Fruit fly (Drosophila melanogaster): ENCODE measurements around the gene bi.

DNA sequence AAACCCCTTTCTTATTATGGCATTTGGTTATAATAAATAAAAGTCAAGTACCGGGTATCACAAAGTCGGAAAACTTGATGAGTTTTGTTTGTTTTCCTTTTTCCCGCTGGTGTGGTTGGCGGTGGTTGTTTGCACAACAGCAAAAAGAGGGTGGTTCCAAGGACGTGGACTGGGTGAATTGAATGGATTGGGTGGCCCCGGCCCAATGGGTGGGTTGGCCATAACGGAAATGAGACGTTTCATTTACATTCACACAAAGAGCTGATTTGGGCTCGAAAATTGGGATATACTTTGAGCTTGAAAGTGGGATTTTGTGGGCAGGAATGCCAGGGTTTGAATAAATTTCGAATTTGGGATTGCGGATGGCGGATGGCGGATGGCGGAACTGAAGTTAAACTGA is 108.2 kb downstream of the bi start:
- no peak for TF ChIP-seq Myc (optimal IDR thresholded peaks at IDR 0.05)
- TF ChIP-seq psq (optimal IDR thresholded peaks at IDR 0.05), result no peak
- no peak for TF ChIP-seq h (optimal IDR thresholded peaks at IDR 0.05)
- TF ChIP-seq insv (optimal IDR thresholded peaks at IDR 0.05), result no peak

Measured in Kc167 (cell line).